Worm (Caenorhabditis elegans): Measurements from ENCODE around the gene his-1.

Gene his-1

ce11 chrV:16022600-16022999, 19.7 kb upstream of the his-1 start (continued):
- TF ChIP-seq egl-44 (GFP tag; IDR thresholded peaks at IDR 0.05): 0 out of 2 replicates have a peak, but pooled peaks have one; percentile 25
- peak; percentile 16 for TF ChIP-seq lsl-1 (GFP tag; optimal IDR thresholded peaks at IDR 0.05)
- no peak for TF ChIP-seq ekl-4 (GFP tag; IDR thresholded peaks at IDR 0.05)
- no peak for TF ChIP-seq ztf-28 (GFP tag; IDR thresholded peaks at IDR 0.05)
- TF ChIP-seq dpl-1 (GFP tag; optimal IDR thresholded peaks at IDR 0.05): peak; percentile 59

- TF ChIP-seq hlh-12 (tag; optimal IDR thresholded peaks at IDR 0.05) (no peak), lsl-1 (GFP tag; optimal IDR thresholded peaks at IDR 0.05) (no peak), snpc-1.1 (tag; optimal IDR thresholded peaks at IDR 0.05; ENCODE audit: insufficient read depth) (no peak), hmg-20 (GFP tag; IDR thresholded peaks at IDR 0.05) (no peak), xnd-1 (tag; optimal IDR thresholded peaks at IDR 0.05) (no peak), rec-8 (tag; optimal IDR thresholded peaks at IDR 0.05) (no peak), Y53F4B.3 (GFP tag; IDR thresholded peaks at IDR 0.05) (no peak), hlh-26 (GFP tag; conservative IDR thresholded peaks at IDR 0.05) (no peak), tlf-1 (GFP tag; optimal IDR thresholded peaks at IDR 0.05) (no peak), Y56A3A.18 (GFP tag; IDR thresholded peaks at IDR 0.05) (no peak), Y53G8AR.9 (GFP tag; conservative IDR thresholded peaks at IDR 0.05) (no peak), hsf-1 (GFP tag; IDR thresholded peaks at IDR 0.05) (no peak), madf-10 (tag; optimal IDR thresholded peaks at IDR 0.05) (no peak)
These were observed 19.3 kb upstream of the his-1 start, which contains the start of gene cwc-15 for ce11 chrV:16023051-16023450. cwc-15 (plus strand) TSS chrV:16023351.

- TF ChIP-seq ets-4 (GFP tag; optimal IDR thresholded peaks at IDR 0.05): no peak
- peak; percentile 79 for TF ChIP-seq zfh-2 (GFP tag; conservative IDR thresholded peaks at IDR 0.05)
These were observed 18.8 kb upstream of the his-1 start for ce11 chrV:16023559-16023958.

- TF ChIP-seq gei-17 (GFP tag; optimal IDR thresholded peaks at IDR 0.05) (no peak), F49E8.2 (tag; optimal IDR thresholded peaks at IDR 0.05; ENCODE audit: insufficient read depth) (peak; percentile 1), ekl-4 (GFP tag; IDR thresholded peaks at IDR 0.05) (peak; percentile 54; the same call in 1 of the 2 replicates), Y95B8A.8 (GFP tag; IDR thresholded peaks at IDR 0.05) (no peak), xnd-1 (tag; optimal IDR thresholded peaks at IDR 0.05) (peak; percentile 79), nfya-1 (tag; optimal IDR thresholded peaks at IDR 0.05; ENCODE audit: borderline replicate concordance, insufficient read depth) (no peak), hsf-1 (GFP tag; IDR thresholded peaks at IDR 0.05) (no peak), D2030.7 (GFP tag; IDR thresholded peaks at IDR 0.05) (peak; percentile 56), lin-26 (GFP tag; IDR thresholded peaks at IDR 0.05) (no peak), madf-8 (GFP tag; conservative IDR thresholded peaks at IDR 0.05) (peak; percentile 38; the same call in 1 of the 2 replicates), Y56A3A.18 (GFP tag; IDR thresholded peaks at IDR 0.05) (no peak), lag-1 (GFP tag; IDR thresholded peaks at IDR 0.05) (no peak), madf-6 (GFP tag; IDR thresholded peaks at IDR 0.05) (peak; percentile 81), lin-40 (tag; optimal IDR thresholded peaks at IDR 0.05) (no peak), F33H1.4 (GFP tag; IDR thresholded peaks at IDR 0.05) (peak; percentile 84), ceh-79 (tag; optimal IDR thresholded peaks at IDR 0.05) (peak; percentile 38), zim-3 (tag; optimal IDR thresholded peaks at IDR 0.05) (no peak), efl-1 (GFP tag; optimal IDR thresholded peaks at IDR 0.05) (no peak), lsl-1 (GFP tag; optimal IDR thresholded peaks at IDR 0.05) (peak; percentile 88), rpc-1 (optimal IDR thresholded peaks at IDR 0.05) (no peak), rpc-1 (tag; optimal IDR thresholded peaks at IDR 0.05) (no peak), ceh-58 (GFP tag; IDR thresholded peaks at IDR 0.05) (no peak), snpc-4 (GFP tag; optimal IDR thresholded peaks at IDR 0.05) (no peak), snpc-4 (tag; optimal IDR thresholded peaks at IDR 0.05) (peak in 2 of 4 experiments; percentile 24 to 35), lsy-27 (tag; optimal IDR thresholded peaks at IDR 0.05; ENCODE audit: borderline replicate concordance, insufficient read depth) (no peak), sea-2 (GFP tag; IDR thresholded peaks at IDR 0.05) (no peak), athp-1 (tag; optimal IDR thresholded peaks at IDR 0.05) (no peak), madf-10 (tag; optimal IDR thresholded peaks at IDR 0.05) (no peak), somi-1 (GFP tag; optimal IDR thresholded peaks at IDR 0.05) (no peak), pha-4 (tag; optimal IDR thresholded peaks at IDR 0.05) (no peak)
These were observed 18.0 kb upstream of the his-1 start, which contains the start of gene T10C6.6 for ce11 chrV:16024300-16024699. T10C6.6 (plus strand) TSS chrV:16024326.

Measured in whole organism, young adult.